Fruit fly (Drosophila melanogaster) whole organism, prepupa: ENCODE measurements around the gene Ace.

Experiments
- CG11294 ChIP-seq: fragments of 200-800 bp; sonication (Bioruptor generic); IDR thresholded peaks from 2 replicates; pipeline ENCODE4 v1.3.6; 2022; ENCODE audit warnings: missing biosample characterization, missing genetic modification characterization
- Eip75B ChIP-seq: fragments of 200-800 bp; sonication (Bioruptor generic); optimal IDR thresholded peaks from 3 replicates; lab custom pipeline; 2016; ENCODE audit warnings: missing biosample characterization, missing genetic modification characterization
- cyc ChIP-seq: fragments of 200-800 bp; sonication (Bioruptor generic); optimal IDR thresholded peaks from 3 replicates; lab custom pipeline; 2016; ENCODE audit warnings: missing biosample characterization, missing genetic modification characterization
- fd85E ChIP-seq: fragments of 200-800 bp; sonication (Bioruptor generic); optimal IDR thresholded peaks from 3 replicates; lab custom pipeline; 2016; ENCODE audit warnings: missing biosample characterization, missing genetic modification characterization
- vri ChIP-seq: fragments of 200-800 bp; sonication (Bioruptor generic); optimal IDR thresholded peaks from 3 replicates; lab custom pipeline; 2016; ENCODE audit warnings: missing biosample characterization, mild to moderate bottlenecking, missing genetic modification characterization

DNA sequence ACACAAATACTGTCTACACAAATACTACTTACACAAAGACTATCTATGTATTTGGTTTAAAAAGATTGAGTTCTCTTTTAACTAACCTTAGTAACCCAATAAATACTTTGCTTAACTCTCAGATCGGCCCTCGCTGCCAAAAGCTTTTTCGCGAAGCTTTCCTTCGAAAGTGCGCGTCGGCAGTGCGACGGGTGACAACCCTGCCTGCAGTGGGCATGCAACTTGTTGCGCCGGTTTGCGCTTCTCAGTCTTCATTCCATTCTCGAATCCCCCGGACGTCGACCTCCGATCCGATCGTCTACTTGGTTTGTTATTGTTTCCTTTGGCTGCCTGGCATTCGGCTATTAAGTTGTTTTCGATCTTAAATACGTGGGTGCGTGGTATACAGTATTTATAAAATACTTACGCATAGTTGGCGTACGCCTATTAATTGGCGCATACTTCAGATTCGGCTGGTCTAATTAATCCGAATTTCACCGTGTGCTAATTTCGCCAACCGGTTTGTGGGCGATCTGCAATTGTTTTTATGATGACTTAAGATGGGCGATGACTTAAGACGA lies 877 bp upstream of the Ace start, which contains the start of gene CG11686:
- TF ChIP-seq cyc (GFP tag; lab: Kevin White, UChicago), result no peak
- no peak for TF ChIP-seq CG11294 (GFP tag; lab: Robert Waterston, UW)
- no peak for TF ChIP-seq Eip75B (GFP tag; lab: Kevin White, UChicago)
- TF ChIP-seq vri, result peak; percentile 26
- TF ChIP-seq fd85E (GFP tag; lab: Kevin White, UChicago), result no peak
